Worm (Caenorhabditis elegans) whole organism, L3 larva: ENCODE measurements around the gene F37B12.1.
A peak's percentile ranks its signal among the peaks of the same experiment; 100 is the strongest.

Experiments
- R02D3.7 ChIP-seq: fragments of 150-350 bp; optimal IDR thresholded peaks from 2 replicates; lab custom pipeline; 2014; ENCODE audit warnings: missing biosample characterization, missing genetic modification characterization
- ZK546.5 ChIP-seq: sonication (generic microtip); optimal IDR thresholded peaks from 2 replicates; lab custom pipeline; 2017; ENCODE audit warnings: missing biosample characterization, missing genetic modification characterization
- aly-2 ChIP-seq: fragments of 150-350 bp; optimal IDR thresholded peaks from 2 replicates; lab custom pipeline; 2014; ENCODE audit warnings: missing biosample characterization, missing genetic modification characterization
- ceh-16 ChIP-seq: sonication (generic microtip); optimal IDR thresholded peaks from 2 replicates; lab custom pipeline; 2017; ENCODE audit warnings: missing biosample characterization, missing genetic modification characterization
- ceh-28 ChIP-seq: fragments of 150-350 bp; optimal IDR thresholded peaks from 2 replicates; lab custom pipeline; 2014; ENCODE audit warnings: missing biosample characterization, missing genetic modification reagents, missing genetic modification characterization
- ceh-82 ChIP-seq: fragments of 150-350 bp; optimal IDR thresholded peaks from 2 replicates; lab custom pipeline; 2014; ENCODE audit warnings: missing biosample characterization, missing genetic modification characterization
- ceh-9 ChIP-seq: sonication (generic microtip); optimal IDR thresholded peaks from 2 replicates; lab custom pipeline; 2018; ENCODE audit warnings: missing biosample characterization, missing genetic modification characterization
- egl-5 ChIP-seq: fragments of 150-350 bp; optimal IDR thresholded peaks from 2 replicates; lab custom pipeline; 2017; ENCODE audit warnings: missing biosample characterization, missing genetic modification reagents, missing genetic modification characterization, inconsistent platforms
- elt-2 ChIP-seq: sonication (generic microtip); optimal IDR thresholded peaks from 2 replicates; lab custom pipeline; 2016; ENCODE audit warnings: missing genetic modification reagents, mild to moderate bottlenecking, missing genetic modification characterization, missing compliant biosample characterization
- eor-1 ChIP-seq, 2 experiments: fragments of 150-350 bp; optimal IDR thresholded peaks; 2 replicates each; lab custom pipeline; 2014 to 2018; ENCODE audit warnings: missing biosample characterization in 2 of 2, missing genetic modification characterization in 2 of 2
- fkh-10 ChIP-seq: sonication (generic microtip); optimal IDR thresholded peaks from 2 replicates; lab custom pipeline; 2017; ENCODE audit warnings: missing biosample characterization, missing genetic modification reagents, missing genetic modification characterization
- fkh-2 ChIP-seq: fragments of 150-350 bp; optimal IDR thresholded peaks from 2 replicates; lab custom pipeline; 2014; ENCODE audit warnings: missing biosample characterization, missing genetic modification reagents, missing genetic modification characterization
- hmg-11 ChIP-seq: sonication (generic microtip); optimal IDR thresholded peaks from 2 replicates; lab custom pipeline; 2016; ENCODE audit warnings: missing genetic modification characterization, missing compliant biosample characterization
- lin-15B ChIP-seq: fragments of 150-350 bp; optimal IDR thresholded peaks from 2 replicates; lab custom pipeline; 2014; ENCODE audit warnings: missing biosample characterization, missing genetic modification characterization
- lin-39 ChIP-seq: fragments of 150-350 bp; optimal IDR thresholded peaks from 2 replicates; lab custom pipeline; 2018; ENCODE audit warnings: missing biosample characterization, missing genetic modification reagents, missing genetic modification characterization
- lsy-12 ChIP-seq: sonication (generic microtip); optimal IDR thresholded peaks from 2 replicates; lab custom pipeline; 2016; ENCODE audit warnings: mild to moderate bottlenecking, missing genetic modification characterization, missing compliant biosample characterization
- mdl-1 ChIP-seq: fragments of 150-350 bp; optimal IDR thresholded peaks from 2 replicates; lab custom pipeline; 2014; ENCODE audit warnings: missing biosample characterization, missing genetic modification characterization
- mml-1 ChIP-seq: fragments of 150-350 bp; sonication (generic microtip); optimal IDR thresholded peaks from 3 replicates; lab custom pipeline; 2014; ENCODE audit warnings: missing biosample characterization, missing genetic modification characterization
- nfya-1 ChIP-seq: sonication (generic microtip); optimal IDR thresholded peaks from 2 replicates; lab custom pipeline; 2017; ENCODE audit warnings: missing genetic modification characterization, mild to moderate bottlenecking, missing compliant biosample characterization, antibody characterized with exemption, moderate library complexity; ENCODE audit not compliant: insufficient read depth
- nhr-11 ChIP-seq: fragments of 150-350 bp; optimal IDR thresholded peaks from 2 replicates; lab custom pipeline; 2014; ENCODE audit warnings: missing biosample characterization, missing genetic modification characterization
- nhr-12 ChIP-seq: fragments of 150-350 bp; optimal IDR thresholded peaks from 2 replicates; lab custom pipeline; 2014; ENCODE audit warnings: missing biosample characterization, missing genetic modification characterization
- nhr-23 ChIP-seq: fragments of 150-350 bp; optimal IDR thresholded peaks from 2 replicates; lab custom pipeline; 2014; ENCODE audit warnings: missing biosample characterization, missing genetic modification reagents, missing genetic modification characterization
- nhr-237 ChIP-seq: fragments of 150-350 bp; optimal IDR thresholded peaks from 2 replicates; lab custom pipeline; 2014; ENCODE audit warnings: missing biosample characterization, missing genetic modification characterization
- nhr-28 ChIP-seq: fragments of 150-350 bp; optimal IDR thresholded peaks from 2 replicates; lab custom pipeline; 2014; ENCODE audit warnings: missing biosample characterization, missing genetic modification characterization
- nhr-43 ChIP-seq: sonication (generic microtip); optimal IDR thresholded peaks from 2 replicates; lab custom pipeline; 2016; ENCODE audit warnings: mild to moderate bottlenecking, missing genetic modification characterization, missing compliant biosample characterization; ENCODE audit not compliant: poor library complexity, severe bottlenecking
- nhr-67 ChIP-seq: fragments of 150-350 bp; optimal IDR thresholded peaks from 2 replicates; lab custom pipeline; 2014; ENCODE audit warnings: missing biosample characterization, missing genetic modification characterization
- nhr-76 ChIP-seq: fragments of 150-350 bp; sonication (generic microtip); optimal IDR thresholded peaks from 5 replicates; lab custom pipeline; 2014; ENCODE audit warnings: missing biosample characterization, missing genetic modification characterization
- nhr-77 ChIP-seq: fragments of 150-350 bp; optimal IDR thresholded peaks from 2 replicates; lab custom pipeline; 2014; ENCODE audit warnings: missing biosample characterization, missing genetic modification characterization
- pha-4 ChIP-seq: fragments of 150-350 bp; optimal IDR thresholded peaks from 2 replicates; lab custom pipeline; 2014; ENCODE audit warnings: missing biosample characterization, missing genetic modification reagents, missing genetic modification characterization
- pqm-1 ChIP-seq: fragments of 150-350 bp; optimal IDR thresholded peaks from 2 replicates; lab custom pipeline; 2017; ENCODE audit warnings: missing biosample characterization, missing genetic modification characterization, inconsistent platforms
- sea-2 ChIP-seq: fragments of 150-350 bp; sonication (generic microtip); optimal IDR thresholded peaks from 4 replicates; lab custom pipeline; 2014; ENCODE audit warnings: missing biosample characterization, missing genetic modification reagents, missing genetic modification characterization
- snpc-4 ChIP-seq: fragments of 150-350 bp; optimal IDR thresholded peaks from 2 replicates; lab custom pipeline; 2014; ENCODE audit warnings: missing biosample characterization, missing genetic modification characterization
- tbx-2 ChIP-seq: sonication (generic microtip); optimal IDR thresholded peaks from 2 replicates; lab custom pipeline; 2016; ENCODE audit warnings: mild to moderate bottlenecking, missing genetic modification characterization, missing compliant biosample characterization
- unc-39 ChIP-seq: sonication (generic microtip); optimal IDR thresholded peaks from 4 replicates; lab custom pipeline; 2017; ENCODE audit warnings: missing biosample characterization, missing genetic modification characterization
- unc-62 ChIP-seq: fragments of 150-350 bp; sonication (generic microtip); optimal IDR thresholded peaks from 4 replicates; lab custom pipeline; 2014; ENCODE audit warnings: missing biosample characterization, missing genetic modification reagents, missing genetic modification characterization
- zag-1 ChIP-seq: fragments of 150-350 bp; optimal IDR thresholded peaks from 2 replicates; lab custom pipeline; 2014; ENCODE audit warnings: missing biosample characterization, missing genetic modification characterization
- ztf-11 ChIP-seq: fragments of 150-350 bp; optimal IDR thresholded peaks from 2 replicates; lab custom pipeline; 2014; ENCODE audit warnings: missing biosample characterization, missing genetic modification characterization
- ztf-4 ChIP-seq: fragments of 150-350 bp; optimal IDR thresholded peaks from 2 replicates; lab custom pipeline; 2014; ENCODE audit warnings: missing biosample characterization, missing genetic modification characterization

Gene F37B12.1

ce11 chrII:9001743-9002222 is 27.3 kb downstream of the F37B12.1 start, which contains the start of gene F44G4.6:
TSS of gene F44G4.6 (minus strand) at chrII:9001793.
- no peak for TF ChIP-seq unc-62
- no peak for TF ChIP-seq nhr-237 (tag; lab: Kevin White, UChicago)
- TF ChIP-seq ZK546.5 (tag; lab: Kevin White, UChicago) = no peak
- no peak for TF ChIP-seq lin-15B (tag; lab: Kevin White, UChicago)
- TF ChIP-seq elt-2 = no peak
- TF ChIP-seq nhr-43 (tag; lab: Kevin White, UChicago) = no peak

- no peak for TF ChIP-seq fkh-2 (tag; lab: Kevin White, UChicago)
- TF ChIP-seq lin-39 (tag; lab: Kevin White, UChicago) = no peak
- TF ChIP-seq ceh-16 (tag; lab: Kevin White, UChicago) = no peak
- no peak for TF ChIP-seq snpc-4 (tag; lab: Kevin White, UChicago)
- no peak for TF ChIP-seq nhr-77 (tag; lab: Kevin White, UChicago)
- TF ChIP-seq nhr-12 = no peak
- TF ChIP-seq R02D3.7 (tag; lab: Kevin White, UChicago) = no peak
- TF ChIP-seq nhr-67 = no peak
- TF ChIP-seq ceh-9 (tag; lab: Kevin White, UChicago) = no peak
- TF ChIP-seq nhr-23 (tag; lab: Kevin White, UChicago) = no peak
- TF ChIP-seq hmg-11 = no peak
- TF ChIP-seq sea-2 (GFP tag; lab: Kevin White, UChicago) = no peak
- TF ChIP-seq unc-39 = no peak
Measured at ce11 chrII:9000331-9000730, 28.7 kb downstream of the F37B12.1 start, which contains the start of gene F44G4.5. TSS of gene F44G4.5 (minus strand) at chrII:9000431.

- TF ChIP-seq nhr-237 (tag; lab: Kevin White, UChicago) = no peak
- no peak for TF ChIP-seq nhr-67
- no peak for TF ChIP-seq lin-39 (tag; lab: Kevin White, UChicago)
- TF ChIP-seq sea-2 (GFP tag; lab: Kevin White, UChicago) = no peak
- peak; percentile 51 for TF ChIP-seq pha-4
- TF ChIP-seq nfya-1 (tag; lab: Kevin White, UChicago) = peak; percentile 66
- no peak for TF ChIP-seq nhr-77 (tag; lab: Kevin White, UChicago)
- no peak for TF ChIP-seq nhr-11 (tag; lab: Kevin White, UChicago)
- TF ChIP-seq nhr-28 (tag; lab: Kevin White, UChicago) = no peak
- TF ChIP-seq lsy-12 (tag; lab: Kevin White, UChicago) = no peak
- TF ChIP-seq pqm-1 (tag; lab: Kevin White, UChicago) = no peak
- TF ChIP-seq, all 47 proteins: peak for 2
Measured at ce11 chrII:8997479-8997878, 31.6 kb downstream of the F37B12.1 start, which contains the start of the genes F44G4.3 and tdp-1. TSS of gene F44G4.3 (minus strand) at chrII:8997662. TSS of gene tdp-1 (plus strand) at chrII:8997825.

- no peak for TF ChIP-seq nhr-237 (tag; lab: Kevin White, UChicago)
- no peak for TF ChIP-seq nhr-77 (tag; lab: Kevin White, UChicago)
- no peak for TF ChIP-seq mml-1 (tag; lab: Kevin White, UChicago)
- no peak for TF ChIP-seq fkh-10 (GFP tag; lab: Kevin White, UChicago)
- no peak for TF ChIP-seq ceh-82 (tag; lab: Kevin White, UChicago)
- no peak for TF ChIP-seq ceh-28 (tag; lab: Kevin White, UChicago)
- TF ChIP-seq tbx-2 (tag; lab: Kevin White, UChicago) = no peak
- no peak for TF ChIP-seq fkh-2 (tag; lab: Kevin White, UChicago)
- no peak for TF ChIP-seq nhr-12
- TF ChIP-seq nhr-11 (tag; lab: Kevin White, UChicago) = no peak
- no peak for TF ChIP-seq lsy-12 (tag; lab: Kevin White, UChicago)
- TF ChIP-seq, all 47 proteins: peak for 0
Measured at ce11 chrII:8996064-8996463, 33.0 kb downstream of the F37B12.1 start, which contains the start of gene ndub-2. TSS of gene ndub-2 (plus strand) at chrII:8996364.

ce11 chrII:8994336-8994735 is 34.7 kb downstream of the F37B12.1 start, which contains the start of gene F44G4.1:
TSS of gene F44G4.1 (plus strand) at chrII:8994636.
- TF ChIP-seq nhr-76 (tag; lab: Kevin White, UChicago) (no peak), ceh-82 (tag; lab: Kevin White, UChicago) (no peak)

- TF ChIP-seq R02D3.7 (tag; lab: Kevin White, UChicago) (no peak), ceh-16 (tag; lab: Kevin White, UChicago) (no peak), nfya-1 (tag; lab: Kevin White, UChicago) (peak; percentile 42), eor-1 (tag; optimal IDR thresholded peaks at IDR 0.05; lab: Kevin White, UChicago) (no peak), ztf-11 (tag; lab: Kevin White, UChicago) (no peak), egl-5 (tag; lab: Kevin White, UChicago) (peak; percentile 44), nhr-67 (no peak), nhr-77 (tag; lab: Kevin White, UChicago) (no peak), mdl-1 (tag; lab: Kevin White, UChicago) (no peak), pha-4 (peak; percentile 44), pqm-1 (tag; lab: Kevin White, UChicago) (no peak), zag-1 (tag; lab: Kevin White, UChicago) (no peak), fkh-10 (GFP tag; lab: Kevin White, UChicago) (no peak), aly-2 (tag; lab: Kevin White, UChicago) (no peak), fkh-2 (tag; lab: Kevin White, UChicago) (no peak), unc-62 (no peak), ztf-4 (no peak), sea-2 (GFP tag; lab: Kevin White, UChicago) (no peak), ceh-9 (tag; lab: Kevin White, UChicago) (no peak)
Measured at ce11 chrII:8992780-8993179, 36.3 kb downstream of the F37B12.1 start, which contains the start of gene ooc-5. TSS of gene ooc-5 (plus strand) at chrII:8993160.
